Fruit fly (Drosophila melanogaster) whole organism, embryonic: ENCODE data around the gene Rpn11.

ENCODE experiments used
- CG11695 ChIP-seq: fragments of 200-800 bp; sonication (Bioruptor generic); IDR thresholded peaks from 3 replicates; pipeline ENCODE4 v1.3.6; 2022; ENCODE audit warnings: missing biosample characterization, missing genetic modification characterization
- CG13123 ChIP-seq: fragments of 200-800 bp; sonication (Bioruptor generic); optimal IDR thresholded peaks from 2 replicates; lab custom pipeline; 2016; ENCODE audit warnings: missing biosample characterization, missing genetic modification characterization
- Ssrp ChIP-seq: fragments of 200-800 bp; sonication (Bioruptor generic); optimal IDR thresholded peaks from 2 replicates; lab custom pipeline; 2018; ENCODE audit warnings: missing biosample characterization, mild to moderate bottlenecking, missing genetic modification characterization, moderate library complexity
- mirr ChIP-seq: fragments of 200-800 bp; sonication (Bioruptor generic); optimal IDR thresholded peaks from 3 replicates; lab custom pipeline; 2018; ENCODE audit warnings: missing biosample characterization, mild to moderate bottlenecking, missing genetic modification characterization
- onecut ChIP-seq: fragments of 200-800 bp; sonication (Bioruptor generic); IDR thresholded peaks from 2 replicates; pipeline ENCODE4 v1.3.6; 2022; ENCODE audit warnings: missing biosample characterization, missing genetic modification characterization
- tgo ChIP-seq: fragments of 200-800 bp; sonication (Bioruptor generic); IDR thresholded peaks from 3 replicates; pipeline ENCODE4 v1.3.6; 2022; ENCODE audit warnings: missing biosample characterization, missing genetic modification characterization
- zen ChIP-seq: fragments of 200-800 bp; sonication (Bioruptor generic); optimal IDR thresholded peaks from 3 replicates; lab custom pipeline; 2018; ENCODE audit warnings: missing biosample characterization, mild to moderate bottlenecking, missing genetic modification characterization, moderate library complexity

DNA sequence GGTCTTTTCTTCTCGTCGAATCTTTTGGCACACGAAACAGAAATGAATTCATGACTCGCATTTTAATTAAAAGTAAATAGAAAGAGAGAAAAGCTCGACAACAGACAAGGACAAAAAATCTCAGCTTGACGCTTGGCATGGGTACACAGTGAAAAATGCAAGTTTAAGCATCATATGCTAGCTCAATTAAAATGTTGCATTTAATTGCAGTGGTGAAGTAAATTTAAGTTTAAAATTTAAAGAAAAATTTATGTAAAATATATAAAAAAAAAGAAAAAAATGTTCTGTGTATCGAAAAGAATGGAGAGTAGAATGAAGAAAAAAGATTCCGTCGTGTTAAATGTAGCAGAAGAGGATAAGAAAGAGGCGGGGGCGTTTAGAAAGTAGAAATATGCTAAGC lies 26.0 kb upstream of the Rpn11 start:
- TF ChIP-seq CG11695 (GFP tag; lab: Robert Waterston, UW) (no peak), onecut (GFP tag; lab: Robert Waterston, UW) (no peak), mirr (GFP tag; lab: Kevin White, UChicago) (no peak), tgo (GFP tag; lab: Robert Waterston, UW) (no peak), zen (no peak), Ssrp (tag; lab: Kevin White, UChicago) (no peak), CG13123 (GFP tag; lab: Kevin White, UChicago) (no peak)
